Fruit fly (Drosophila melanogaster) S2 (cell line): ENCODE measurements around the gene CG15170.

ENCODE experiments used
- CG8478 ChIP-seq: fragments of >200 bp; optimal IDR thresholded peaks from 2 replicates; lab custom pipeline; 2018
- CTCF ChIP-seq, 2 experiments: fragments of >200 bp; optimal IDR thresholded peaks; 2 replicates each; lab custom pipeline; 2018

DNA sequence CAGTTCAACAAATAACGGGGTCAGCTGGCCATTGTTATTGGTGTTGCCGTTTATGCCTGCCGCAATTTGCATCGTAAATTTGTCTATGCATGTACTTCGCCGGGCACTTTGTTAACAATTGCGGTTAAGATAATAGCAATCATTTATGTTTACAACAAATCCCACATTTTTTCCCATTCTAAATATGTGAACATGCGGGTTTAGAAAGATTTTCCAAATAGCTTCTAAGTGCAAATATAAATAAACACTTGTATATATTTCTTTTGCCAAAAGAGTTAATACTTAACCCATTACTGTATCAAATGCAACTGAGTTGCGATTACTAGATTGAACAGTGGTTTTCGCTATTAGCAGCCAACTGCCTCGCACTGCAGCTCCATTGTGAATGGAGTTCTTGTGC lies 9.1 kb downstream of the CG15170 start:
- TF ChIP-seq CG8478 (lab: Kevin White, UChicago) (no peak), CTCF (optimal IDR thresholded peaks at IDR 0.05; lab: Kevin White, UChicago) (no peak)
